Worm (Caenorhabditis elegans) whole organism, L2 larva: Measurements from ENCODE around the gene inx-2.

ENCODE experiments used
- R02D3.7 ChIP-seq: fragments of 150-350 bp; optimal IDR thresholded peaks from 2 replicates; lab custom pipeline; 2014; ENCODE audit warnings: missing biosample characterization, missing genetic modification characterization
- alr-1 ChIP-seq: fragments of 150-350 bp; optimal IDR thresholded peaks from 2 replicates; lab custom pipeline; 2014; ENCODE audit warnings: missing biosample characterization, missing genetic modification characterization
- aly-2 ChIP-seq: fragments of 150-350 bp; optimal IDR thresholded peaks from 2 replicates; lab custom pipeline; 2014; ENCODE audit warnings: missing biosample characterization, missing genetic modification characterization
- ama-1 ChIP-seq: fragments of 150-350 bp; optimal IDR thresholded peaks from 2 replicates; lab custom pipeline; 2018; ENCODE audit warnings: inconsistent platforms
- egl-27 ChIP-seq: sonication (generic microtip); optimal IDR thresholded peaks from 3 replicates; lab custom pipeline; 2017; ENCODE audit warnings: missing biosample characterization, missing genetic modification reagents, missing genetic modification characterization
- elt-3 ChIP-seq: sonication (generic microtip); optimal IDR thresholded peaks from 2 replicates; lab custom pipeline; 2017; ENCODE audit warnings: missing biosample characterization, missing genetic modification characterization
- lin-39 ChIP-seq: fragments of 150-350 bp; optimal IDR thresholded peaks from 2 replicates; lab custom pipeline; 2014; ENCODE audit warnings: missing biosample characterization, missing genetic modification reagents, missing genetic modification characterization
- mdl-1 ChIP-seq, 2 experiments: fragments of 150-350 bp in 1 of 2; sonication (generic microtip) in 1 of 2; optimal IDR thresholded peaks; 2 replicates each; lab custom pipeline; 2017; ENCODE audit warnings: missing biosample characterization in 2 of 2, missing genetic modification characterization in 2 of 2
- nhr-21 ChIP-seq: fragments of 150-350 bp; optimal IDR thresholded peaks from 2 replicates; lab custom pipeline; 2014; ENCODE audit warnings: missing biosample characterization, missing genetic modification characterization
- peb-1 ChIP-seq: fragments of 150-350 bp; optimal IDR thresholded peaks from 2 replicates; lab custom pipeline; 2014; ENCODE audit warnings: missing biosample characterization, missing genetic modification characterization
- skn-1 ChIP-seq: sonication (generic microtip); optimal IDR thresholded peaks from 2 replicates; lab custom pipeline; 2017; ENCODE audit warnings: missing biosample characterization, missing genetic modification characterization
- sma-3 ChIP-seq: sonication (generic microtip); optimal IDR thresholded peaks from 2 replicates; lab custom pipeline; 2016; ENCODE audit warnings: missing genetic modification reagents, missing genetic modification characterization, missing compliant biosample characterization
- sma-9 ChIP-seq, 2 experiments: fragments of 150-350 bp in 1 of 2; sonication (generic microtip) in 1 of 2; optimal IDR thresholded peaks; 2 replicates each; lab custom pipeline; 2014 to 2016; ENCODE audit warnings: missing genetic modification characterization in 2 of 2, mild to moderate bottlenecking in 1 of 2, missing biosample characterization in 1 of 2, missing compliant biosample characterization in 1 of 2, missing genetic modification reagents in 1 of 2, moderate library complexity in 1 of 2
- unc-39 ChIP-seq: fragments of 150-350 bp; optimal IDR thresholded peaks from 2 replicates; lab custom pipeline; 2014; ENCODE audit warnings: missing biosample characterization, missing genetic modification characterization

DNA sequence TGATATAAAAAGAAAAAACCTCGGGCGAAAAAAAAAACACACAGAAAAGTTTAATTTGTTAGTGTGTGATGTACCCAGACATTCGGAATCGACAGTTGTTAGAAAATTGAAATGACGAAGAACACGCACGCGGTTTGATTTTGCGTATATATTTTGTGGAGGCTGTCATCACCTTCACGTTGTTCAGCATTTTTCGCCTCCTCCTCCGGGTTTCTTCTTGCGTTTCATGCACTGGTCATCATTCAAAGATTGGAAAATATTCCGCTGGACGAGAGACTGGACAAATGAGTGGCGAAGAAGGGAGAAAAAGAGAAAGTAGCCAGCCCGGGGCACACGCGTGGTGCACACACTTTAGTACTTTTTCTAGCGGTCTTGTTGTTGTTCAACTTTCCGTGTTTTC lies 48.4 kb upstream of the inx-2 start:
- TF ChIP-seq unc-39 (tag; lab: Kevin White, UChicago), result no peak
- no peak for TF ChIP-seq lin-39 (tag; lab: Kevin White, UChicago)
- TF ChIP-seq elt-3 (tag; lab: Kevin White, UChicago), result no peak
- TF ChIP-seq aly-2 (tag; lab: Kevin White, UChicago), result no peak
- no peak for TF ChIP-seq alr-1 (tag; lab: Kevin White, UChicago)
- no peak for TF ChIP-seq mdl-1 (tag; optimal IDR thresholded peaks at IDR 0.05; lab: Kevin White, UChicago)
- no peak for TF ChIP-seq skn-1 (tag; lab: Kevin White, UChicago)
- TF ChIP-seq nhr-21 (tag; lab: Kevin White, UChicago), result no peak
- TF ChIP-seq sma-3, result no peak
- TF ChIP-seq ama-1 (lab: Kevin White, UChicago), result no peak
- no peak for TF ChIP-seq R02D3.7
- no peak for TF ChIP-seq peb-1 (tag; lab: Kevin White, UChicago)
- no peak for TF ChIP-seq sma-9 (GFP tag; optimal IDR thresholded peaks at IDR 0.05; lab: Kevin White, UChicago)
- TF ChIP-seq sma-9 (tag; optimal IDR thresholded peaks at IDR 0.05; lab: Kevin White, UChicago), result no peak
- no peak for TF ChIP-seq egl-27 (tag; lab: Kevin White, UChicago)
